Fruit fly (Drosophila melanogaster): ENCODE results near the gene CG13385.

Gene CG13385

DNA sequence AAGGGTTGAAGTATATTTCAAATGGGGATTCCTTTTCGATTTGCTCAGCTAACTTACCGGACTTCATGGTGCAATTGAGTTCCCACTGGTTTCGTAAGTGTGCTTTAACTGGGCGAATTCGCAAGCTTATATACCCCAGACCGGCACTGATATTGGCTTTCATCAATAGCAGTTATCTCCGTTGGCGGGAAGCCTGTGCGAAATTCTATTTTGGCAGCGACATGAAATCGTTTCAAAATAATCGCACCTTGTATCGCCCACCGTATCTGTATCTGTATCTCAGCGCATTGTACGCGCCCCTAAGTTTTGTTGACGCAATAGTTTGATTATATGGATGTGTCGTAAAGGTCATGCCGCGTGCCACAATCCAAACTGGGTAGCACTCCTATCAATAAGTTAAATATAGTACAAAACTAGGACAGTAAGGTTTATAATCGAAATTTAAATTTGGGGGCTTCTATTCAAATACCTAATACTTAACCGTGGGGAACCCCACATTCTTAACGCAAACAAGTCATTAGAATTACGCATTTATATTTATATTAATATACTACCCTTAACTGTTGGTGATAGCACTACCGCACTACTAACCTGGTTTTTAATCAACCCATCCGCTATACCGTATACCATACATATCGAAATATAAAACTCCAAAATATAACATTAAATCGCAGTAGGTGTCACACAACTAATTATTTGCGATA, at the start of gene CG13385, which contains the start of gene Peritrophin-15a:
Gene CG13385 (plus strand): TSS at position 654 of the 704 bp plus-strand sequence.
Gene Peritrophin-15a (minus strand): TSS at position 101 of the 704 bp plus-strand sequence.
- TF ChIP-seq toe (GFP tag; optimal IDR thresholded peaks at IDR 0.05) (no peak), CG11617 (GFP tag; optimal IDR thresholded peaks at IDR 0.05) (no peak), bab1 (GFP tag; optimal IDR thresholded peaks at IDR 0.05) (no peak), CG7045 (GFP tag; optimal IDR thresholded peaks at IDR 0.05) (no peak), CG1620 (GFP tag; optimal IDR thresholded peaks at IDR 0.05) (no peak), CG7101 (tag; optimal IDR thresholded peaks at IDR 0.05) (no peak), CG33017 (tag; optimal IDR thresholded peaks at IDR 0.05) (no peak), CG14711 (tag; optimal IDR thresholded peaks at IDR 0.05) (no peak), Crg-1 (GFP tag; optimal IDR thresholded peaks at IDR 0.05) (no peak), CG5204 (GFP tag; optimal IDR thresholded peaks at IDR 0.05) (no peak), tj (GFP tag; optimal IDR thresholded peaks at IDR 0.05) (no peak), kay (GFP tag; ENCODE audit: borderline replicate concordance) (no peak), pad (GFP tag; optimal IDR thresholded peaks at IDR 0.05) (no peak), cnc (optimal IDR thresholded peaks at IDR 0.05) (no peak), ovo (GFP tag; optimal IDR thresholded peaks at IDR 0.05) (no peak), Mnt (GFP tag; optimal IDR thresholded peaks at IDR 0.05) (no peak), Clk (GFP tag; optimal IDR thresholded peaks at IDR 0.05) (no peak)

DNA sequence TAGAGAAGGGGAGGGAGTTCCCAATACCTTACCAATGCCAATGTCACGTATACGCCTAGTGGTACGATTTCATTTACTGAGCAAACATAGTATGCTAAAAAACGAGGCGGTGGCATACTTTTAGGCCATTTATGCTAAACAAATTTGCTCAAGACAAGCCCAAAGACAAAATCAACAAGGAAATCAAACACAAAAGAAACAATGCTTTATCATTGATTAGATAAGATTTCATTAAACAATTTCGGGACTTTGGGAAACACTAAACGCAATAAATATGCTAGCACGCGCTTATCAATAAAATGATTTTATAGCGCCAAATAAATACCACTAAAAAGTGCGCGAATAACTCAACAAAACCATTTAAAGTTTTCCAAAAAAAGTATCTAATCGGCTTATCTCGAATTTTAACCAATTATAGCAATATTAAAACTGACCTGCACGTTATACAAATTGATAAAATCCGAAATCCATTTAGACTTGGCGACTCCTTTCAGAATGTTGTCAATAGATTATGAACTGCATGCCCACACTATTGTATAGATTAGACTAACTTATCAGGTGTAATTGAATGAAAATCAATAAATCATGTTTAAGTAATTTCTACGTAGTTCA, 45.8 kb upstream of the CG13385 start:
- no peak for TF ChIP-seq tj (GFP tag; optimal IDR thresholded peaks at IDR 0.05)
- TF ChIP-seq CG1620 (GFP tag; optimal IDR thresholded peaks at IDR 0.05): no peak
- no peak for TF ChIP-seq Crg-1 (GFP tag; optimal IDR thresholded peaks at IDR 0.05)
- TF ChIP-seq Mnt (GFP tag; optimal IDR thresholded peaks at IDR 0.05): no peak
- no peak for TF ChIP-seq toe (GFP tag; optimal IDR thresholded peaks at IDR 0.05)
- peak; percentile 56 for TF ChIP-seq kay (GFP tag; ENCODE audit: borderline replicate concordance)
- TF ChIP-seq CG7101 (tag; optimal IDR thresholded peaks at IDR 0.05): no peak

DNA sequence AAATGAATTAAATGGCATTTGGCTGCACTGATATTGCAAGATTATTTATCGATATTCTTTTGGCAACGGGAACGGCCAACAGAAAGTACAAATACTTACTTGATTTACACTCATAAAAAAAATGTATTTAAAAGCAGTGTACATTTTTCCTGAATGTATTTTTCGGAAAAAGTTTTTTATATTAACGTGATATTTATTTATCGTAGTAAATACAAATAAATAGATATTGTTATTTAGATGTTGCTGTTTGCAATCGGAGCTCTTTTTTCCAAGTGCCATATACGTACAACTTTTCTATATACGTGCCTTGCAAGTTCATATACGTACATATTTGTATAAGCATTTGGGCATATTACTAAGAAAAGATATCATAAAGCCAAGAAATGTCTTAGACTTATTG, 45.1 kb upstream of the CG13385 start:
- TF ChIP-seq CG33017 (tag; optimal IDR thresholded peaks at IDR 0.05) (no peak), CG5204 (GFP tag; optimal IDR thresholded peaks at IDR 0.05) (no peak), cnc (optimal IDR thresholded peaks at IDR 0.05) (no peak), cic (GFP tag; optimal IDR thresholded peaks at IDR 0.05) (no peak), Mnt (GFP tag; optimal IDR thresholded peaks at IDR 0.05) (no peak), ovo (GFP tag; optimal IDR thresholded peaks at IDR 0.05) (no peak), Hr96 (GFP tag; optimal IDR thresholded peaks at IDR 0.05) (no peak), CG14711 (tag; optimal IDR thresholded peaks at IDR 0.05) (no peak), Crg-1 (GFP tag; optimal IDR thresholded peaks at IDR 0.05) (no peak), CG7101 (tag; optimal IDR thresholded peaks at IDR 0.05) (no peak), CG12768 (GFP tag; optimal IDR thresholded peaks at IDR 0.05) (no peak), kay (GFP tag; ENCODE audit: borderline replicate concordance) (no peak), pad (GFP tag; optimal IDR thresholded peaks at IDR 0.05) (no peak), Clk (GFP tag; optimal IDR thresholded peaks at IDR 0.05) (no peak), CG1620 (GFP tag; optimal IDR thresholded peaks at IDR 0.05) (no peak), CG7045 (GFP tag; optimal IDR thresholded peaks at IDR 0.05) (no peak), tj (GFP tag; optimal IDR thresholded peaks at IDR 0.05) (no peak)

DNA sequence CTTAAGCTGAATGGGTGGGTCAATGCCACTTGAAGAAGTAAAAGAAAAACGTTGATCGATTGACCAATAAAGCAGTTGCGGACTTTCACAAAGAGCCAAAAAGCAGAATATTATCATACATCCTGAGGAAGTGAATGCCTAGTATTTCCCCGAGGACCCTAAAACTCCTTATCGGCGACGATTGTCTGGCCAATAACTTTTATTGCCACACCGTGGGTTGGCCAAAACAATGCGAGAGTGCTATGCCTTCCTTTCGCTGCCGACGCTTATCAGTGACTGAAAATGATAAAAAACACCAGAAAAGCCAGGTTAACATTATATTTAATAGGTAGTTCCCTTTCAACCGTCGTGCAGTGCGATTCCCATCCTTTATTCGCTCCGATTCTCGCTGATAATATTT, 44.6 kb upstream of the CG13385 start, which contains the start of gene Mur29B:
Gene Mur29B (plus strand): TSS at position 324 of the 400 bp plus-strand sequence.
- peak; percentile 65 for TF ChIP-seq kay (GFP tag; ENCODE audit: borderline replicate concordance)
- TF ChIP-seq Crg-1 (GFP tag; optimal IDR thresholded peaks at IDR 0.05): no peak
- TF ChIP-seq CG12768 (GFP tag; optimal IDR thresholded peaks at IDR 0.05): no peak
- no peak for TF ChIP-seq ovo (GFP tag; optimal IDR thresholded peaks at IDR 0.05)
- TF ChIP-seq toe (GFP tag; optimal IDR thresholded peaks at IDR 0.05): no peak

DNA sequence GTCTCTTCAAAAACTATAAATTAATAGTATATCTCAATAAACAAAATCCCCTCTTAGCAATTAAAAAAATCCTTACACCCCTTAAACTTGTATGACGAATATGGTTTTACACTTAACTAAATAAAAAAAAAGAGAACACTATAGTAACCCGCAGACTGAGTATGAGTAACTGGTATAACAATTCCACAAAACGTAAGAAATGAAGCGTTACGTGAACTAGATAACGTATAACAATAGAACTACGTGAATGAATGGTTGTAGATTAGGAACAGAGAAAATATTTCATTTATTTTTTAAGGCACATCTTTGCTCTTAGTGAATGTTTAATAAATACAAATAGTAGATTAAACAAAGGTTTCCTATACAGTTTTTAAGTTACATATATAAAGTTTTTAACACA, 41.0 kb upstream of the CG13385 start:
- no peak for TF ChIP-seq CG12768 (GFP tag; optimal IDR thresholded peaks at IDR 0.05)
- peak; percentile 38 for TF ChIP-seq kay (GFP tag; ENCODE audit: borderline replicate concordance)

DNA sequence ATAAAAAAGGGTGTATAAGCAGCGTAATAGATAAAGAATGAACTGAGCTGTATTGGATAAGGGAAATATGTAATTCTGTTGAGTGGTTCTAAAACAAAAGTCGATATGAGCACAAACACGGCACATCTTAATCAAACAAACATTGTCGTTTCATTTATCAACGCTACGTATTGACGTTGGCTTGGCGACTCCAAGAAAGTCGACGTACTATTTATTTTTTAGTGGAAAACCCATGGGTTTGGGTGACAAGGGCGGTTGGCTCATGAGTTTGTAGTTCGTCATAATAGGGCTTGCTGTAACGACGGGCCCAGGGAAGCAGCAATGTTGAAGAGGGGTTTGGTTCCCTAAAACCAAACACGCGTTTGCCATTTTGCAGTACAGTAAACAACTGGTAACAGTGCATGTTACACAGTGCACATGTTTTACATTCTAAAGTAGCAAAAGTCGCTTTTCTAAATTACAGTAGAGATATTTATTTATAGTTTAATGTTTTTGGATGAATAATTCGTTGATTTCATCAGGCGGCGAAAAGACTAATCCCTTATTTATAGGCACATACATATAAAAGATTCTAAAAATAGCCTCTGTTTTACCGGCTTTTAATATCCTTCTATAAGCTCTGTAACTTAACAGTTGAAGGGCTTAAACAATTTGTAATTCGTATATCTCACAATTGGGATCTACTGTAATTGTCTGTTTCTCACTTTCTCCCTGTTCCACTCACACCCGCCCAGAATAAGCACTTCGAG, 35.1 kb upstream of the CG13385 start:
- TF ChIP-seq CG33017 (tag; optimal IDR thresholded peaks at IDR 0.05) (peak; percentile 34), CG11617 (GFP tag; optimal IDR thresholded peaks at IDR 0.05) (peak; percentile 68), cnc (optimal IDR thresholded peaks at IDR 0.05) (no peak), ovo (GFP tag; optimal IDR thresholded peaks at IDR 0.05) (peak; percentile 9), CG7101 (tag; optimal IDR thresholded peaks at IDR 0.05) (peak; percentile 64), CG1620 (GFP tag; optimal IDR thresholded peaks at IDR 0.05) (no peak), CG7045 (GFP tag; optimal IDR thresholded peaks at IDR 0.05) (peak; percentile 21), Mnt (GFP tag; optimal IDR thresholded peaks at IDR 0.05) (peak; percentile 67), kay (GFP tag; ENCODE audit: borderline replicate concordance) (no peak), Clk (GFP tag; optimal IDR thresholded peaks at IDR 0.05) (no peak), tj (GFP tag; optimal IDR thresholded peaks at IDR 0.05) (peak; percentile 34), CG14711 (tag; optimal IDR thresholded peaks at IDR 0.05) (peak; percentile 9), CG5204 (GFP tag; optimal IDR thresholded peaks at IDR 0.05) (peak; percentile 49), cic (GFP tag; optimal IDR thresholded peaks at IDR 0.05) (peak; percentile 9), pad (GFP tag; optimal IDR thresholded peaks at IDR 0.05) (peak; percentile 75), bab1 (GFP tag; optimal IDR thresholded peaks at IDR 0.05) (peak; percentile 87), toe (GFP tag; optimal IDR thresholded peaks at IDR 0.05) (peak; percentile 40), CG12768 (GFP tag; optimal IDR thresholded peaks at IDR 0.05) (peak; percentile 12), Crg-1 (GFP tag; optimal IDR thresholded peaks at IDR 0.05) (peak; percentile 54), Hr96 (GFP tag; optimal IDR thresholded peaks at IDR 0.05) (peak; percentile 3)
